Fruit fly (Drosophila melanogaster): Measurements from ENCODE around the gene Tep4.

The Tep4 gene

dm6 chr2L:19565233-19565898 is 17.1 kb downstream of the Tep4 start, which contains the start of gene CG13077:
Gene CG13077 (plus strand): TSS chr2L:19565863.
- peak; percentile 75 for TF ChIP-seq Myc (optimal IDR thresholded peaks at IDR 0.05)
- peak; percentile 28 for TF ChIP-seq Dif (GFP tag; optimal IDR thresholded peaks at IDR 0.05; ENCODE audit: partially characterized antibody)
- no peak for TF ChIP-seq jim (GFP tag; optimal IDR thresholded peaks at IDR 0.05)

- TF ChIP-seq tai (GFP tag; optimal IDR thresholded peaks at IDR 0.05), result no peak
- TF ChIP-seq Hr78 (GFP tag; optimal IDR thresholded peaks at IDR 0.05), result no peak
- TF ChIP-seq Rel (GFP tag; optimal IDR thresholded peaks at IDR 0.05), result no peak
- peak; percentile 86 for TF ChIP-seq Rel (tag; optimal IDR thresholded peaks at IDR 0.05)
These were observed 19.1 kb downstream of the Tep4 start for dm6 chr2L:19567305-19567898.

dm6 chr2L:19570806-19571254 is 22.5 kb downstream of the Tep4 start:
- TF ChIP-seq HLH106 (tag; optimal IDR thresholded peaks at IDR 0.05) (peak; percentile 37), CG32264 (GFP tag; optimal IDR thresholded peaks at IDR 0.05) (no peak), sv (GFP tag; optimal IDR thresholded peaks at IDR 0.05) (no peak), Hr83 (GFP tag; optimal IDR thresholded peaks at IDR 0.05; ENCODE audit: poor library complexity, severe bottlenecking) (no peak), Rel (GFP tag; optimal IDR thresholded peaks at IDR 0.05) (no peak), Rel (tag; optimal IDR thresholded peaks at IDR 0.05) (peak; percentile 4), CG9705 (GFP tag; optimal IDR thresholded peaks at IDR 0.05) (no peak), h (GFP tag; optimal IDR thresholded peaks at IDR 0.05) (peak; percentile 64), br (GFP tag; optimal IDR thresholded peaks at IDR 0.05) (peak; percentile 46), ey (GFP tag; optimal IDR thresholded peaks at IDR 0.05) (peak; percentile 57), dmrt93B (GFP tag; optimal IDR thresholded peaks at IDR 0.05) (no peak), foxo (GFP tag; optimal IDR thresholded peaks at IDR 0.05) (peak in 1 of 2 experiments; percentile 62), woc (GFP tag; optimal IDR thresholded peaks at IDR 0.05) (peak; percentile 51), Myc (optimal IDR thresholded peaks at IDR 0.05) (no peak), brk (GFP tag; optimal IDR thresholded peaks at IDR 0.05) (peak; percentile 41), OdsH (GFP tag; optimal IDR thresholded peaks at IDR 0.05) (peak; percentile 39), Hnf4 (GFP tag; optimal IDR thresholded peaks at IDR 0.05) (peak; percentile 1), rgr (GFP tag; optimal IDR thresholded peaks at IDR 0.05) (peak; percentile 57), fru (GFP tag; optimal IDR thresholded peaks at IDR 0.05) (peak; percentile 55), dl (GFP tag; optimal IDR thresholded peaks at IDR 0.05; ENCODE audit: insufficient read depth in 1 of 2, partially characterized antibody in 2 of 2) (peak in 1 of 2 experiments; percentile 1), CrebA (GFP tag; optimal IDR thresholded peaks at IDR 0.05; ENCODE audit: borderline replicate concordance) (no peak), Sp1 (GFP tag; optimal IDR thresholded peaks at IDR 0.05) (peak; percentile 15)

dm6 chr2L:19571574-19572495 is 23.5 kb downstream of the Tep4 start:
- peak; percentile 70 to 77 for TF ChIP-seq dl (GFP tag; optimal IDR thresholded peaks at IDR 0.05; ENCODE audit: insufficient read depth in 1 of 2, partially characterized antibody in 2 of 2)
- peak; percentile 94 for TF ChIP-seq N (GFP tag; optimal IDR thresholded peaks at IDR 0.05)
- TF ChIP-seq h (GFP tag; optimal IDR thresholded peaks at IDR 0.05), result peak; percentile 5
- TF ChIP-seq tai (GFP tag; optimal IDR thresholded peaks at IDR 0.05), result peak; percentile 46
- TF ChIP-seq Sp1 (GFP tag; optimal IDR thresholded peaks at IDR 0.05), result no peak
- no peak for TF ChIP-seq Abd-B (GFP tag; optimal IDR thresholded peaks at IDR 0.05)
- peak; percentile 22 for TF ChIP-seq Vsx2 (GFP tag; optimal IDR thresholded peaks at IDR 0.05; ENCODE audit: partially characterized antibody)
- TF ChIP-seq rgr (GFP tag; optimal IDR thresholded peaks at IDR 0.05), result no peak
- TF ChIP-seq brk (GFP tag; optimal IDR thresholded peaks at IDR 0.05), result peak; percentile 86
- peak; percentile 70 for TF ChIP-seq Hr83 (GFP tag; optimal IDR thresholded peaks at IDR 0.05; ENCODE audit: poor library complexity, severe bottlenecking)
- TF ChIP-seq Hnf4 (GFP tag; optimal IDR thresholded peaks at IDR 0.05), result no peak
- TF ChIP-seq psq (GFP tag; optimal IDR thresholded peaks at IDR 0.05), result peak; percentile 91
- peak; percentile 22 for TF ChIP-seq fru (GFP tag; optimal IDR thresholded peaks at IDR 0.05)
- TF ChIP-seq Dif (GFP tag; optimal IDR thresholded peaks at IDR 0.05; ENCODE audit: partially characterized antibody), result peak; percentile 84
